Fruit fly (Drosophila melanogaster) whole organism, embryonic: Measurements from ENCODE around the gene CG31495.

Source experiments
- Aef1 ChIP-seq: fragments of 200-800 bp; sonication (Bioruptor generic); IDR thresholded peaks from 3 replicates; pipeline ENCODE4 v1.3.6; 2022; ENCODE audit warnings: missing biosample characterization, missing genetic modification characterization
- Asciz ChIP-seq: fragments of 200-800 bp; sonication (Bioruptor generic); optimal IDR thresholded peaks from 2 replicates; lab custom pipeline; 2017; ENCODE audit warnings: missing biosample characterization, mild to moderate bottlenecking, missing genetic modification characterization, missing genetic modification reagents
- CG11398 ChIP-seq: fragments of 200-800 bp; sonication (Bioruptor generic); optimal IDR thresholded peaks from 2 replicates; lab custom pipeline; 2016; ENCODE audit warnings: missing biosample characterization, missing genetic modification characterization
- CG12219 ChIP-seq: fragments of 200-800 bp; sonication (Bioruptor generic); optimal IDR thresholded peaks from 3 replicates; lab custom pipeline; 2018; ENCODE audit warnings: missing biosample characterization, mild to moderate bottlenecking, missing genetic modification characterization
- CG12659 ChIP-seq: fragments of 200-800 bp; sonication (Bioruptor generic); optimal IDR thresholded peaks from 3 replicates; lab custom pipeline; 2017; ENCODE audit warnings: mild to moderate bottlenecking, missing biosample characterization, missing genetic modification reagents, missing genetic modification characterization
- CG15269 ChIP-seq: fragments of 200-800 bp; sonication (Bioruptor generic); optimal IDR thresholded peaks from 2 replicates; lab custom pipeline; 2018; ENCODE audit warnings: missing biosample characterization, mild to moderate bottlenecking, missing genetic modification characterization, moderate library complexity
- CG17829 ChIP-seq: fragments of 200-800 bp; optimal IDR thresholded peaks from 2 replicates; lab custom pipeline; 2019; ENCODE audit warnings: missing biosample characterization, mild to moderate bottlenecking, missing genetic modification characterization, moderate library complexity
- CG18619 ChIP-seq: fragments of 200-800 bp; sonication (Bioruptor generic); optimal IDR thresholded peaks from 3 replicates; lab custom pipeline; 2017; ENCODE audit warnings: missing biosample characterization, mild to moderate bottlenecking, missing genetic modification characterization
- CG30431 ChIP-seq: fragments of 200-800 bp; sonication (Bioruptor generic); optimal IDR thresholded peaks from 2 replicates; lab custom pipeline; 2017; ENCODE audit warnings: missing biosample characterization, missing genetic modification characterization
- CG3281 ChIP-seq: fragments of 200-800 bp; sonication (Bioruptor generic); optimal IDR thresholded peaks from 3 replicates; lab custom pipeline; 2017; ENCODE audit warnings: missing biosample characterization, mild to moderate bottlenecking, missing genetic modification characterization
- CG3726 ChIP-seq: fragments of 200-800 bp; sonication (Bioruptor generic); IDR thresholded peaks from 3 replicates; pipeline ENCODE4, ENCODE4 v1.3.6; 2022; ENCODE audit warnings: missing biosample characterization, missing genetic modification characterization
- CG4360 ChIP-seq: fragments of 200-800 bp; sonication (Bioruptor generic); IDR thresholded peaks from 2 replicates; pipeline ENCODE4 v1.3.6; 2022; ENCODE audit warnings: missing biosample characterization, missing genetic modification characterization
- CG5180 ChIP-seq: fragments of 200-800 bp; sonication (Bioruptor generic); optimal IDR thresholded peaks from 3 replicates; lab custom pipeline; 2017; ENCODE audit warnings: missing biosample characterization, missing genetic modification characterization, mild to moderate bottlenecking, moderate library complexity, missing genetic modification reagents
- CG6654 ChIP-seq: fragments of 200-800 bp; sonication (Bioruptor generic); optimal IDR thresholded peaks from 2 replicates; lab custom pipeline; 2017; ENCODE audit warnings: missing biosample characterization, mild to moderate bottlenecking, missing genetic modification characterization
- CG6813 ChIP-seq: fragments of 200-800 bp; sonication (Bioruptor generic); optimal IDR thresholded peaks from 2 replicates; lab custom pipeline; 2017; ENCODE audit warnings: missing biosample characterization, missing genetic modification characterization, mild to moderate bottlenecking, moderate library complexity, missing genetic modification reagents
- CG8388 ChIP-seq: fragments of 200-800 bp; sonication (Bioruptor generic); optimal IDR thresholded peaks from 2 replicates; lab custom pipeline; 2019; ENCODE audit warnings: missing biosample characterization, mild to moderate bottlenecking, missing genetic modification characterization, moderate library complexity
- CG8924 ChIP-seq: fragments of 200-800 bp; optimal IDR thresholded peaks from 3 replicates; lab custom pipeline; 2019; ENCODE audit warnings: missing biosample characterization, mild to moderate bottlenecking, missing genetic modification characterization, moderate library complexity
- CkIIα-i1 ChIP-seq: fragments of 200-800 bp; sonication (Bioruptor generic); IDR thresholded peaks from 2 replicates; pipeline ENCODE4 v1.3.6; 2022; ENCODE audit warnings: missing biosample characterization, missing genetic modification characterization
- D ChIP-seq, 2 experiments: fragments of 200-800 bp in 1 of 2; fragments of >200 bp in 1 of 2; sonication (Bioruptor generic) in 1 of 2; optimal IDR thresholded peaks; 2 replicates in 1 of 2; 3 replicates in 1 of 2; lab custom pipeline; 2017; ENCODE audit warnings: mild to moderate bottlenecking in 1 of 2, missing biosample characterization in 1 of 2, missing genetic modification characterization in 1 of 2, missing genetic modification reagents in 1 of 2
- Drgx ChIP-seq: fragments of 200-800 bp; sonication (Bioruptor generic); IDR thresholded peaks from 2 replicates; pipeline ENCODE4 v1.3.6; 2022; ENCODE audit warnings: missing biosample characterization, missing genetic modification characterization
- Eip74EF ChIP-seq, 2 experiments: fragments of 200-800 bp in 1 of 2; fragments of >200 bp in 1 of 2; sonication (Bioruptor generic) in 1 of 2; optimal IDR thresholded peaks; 2 replicates each; lab custom pipeline; 2017 to 2019; ENCODE audit warnings: missing biosample characterization in 2 of 2, missing genetic modification characterization in 2 of 2, mild to moderate bottlenecking in 1 of 2, moderate library complexity in 1 of 2
- Hr3 ChIP-seq: fragments of 200-800 bp; sonication (Bioruptor generic); optimal IDR thresholded peaks from 3 replicates; lab custom pipeline; 2016; ENCODE audit warnings: missing biosample characterization, missing genetic modification characterization
- MBD-R2 ChIP-seq: fragments of 200-800 bp; sonication (Bioruptor generic); IDR thresholded peaks from 2 replicates; pipeline ENCODE4 v1.3.6; 2022; ENCODE audit warnings: missing biosample characterization, missing genetic modification characterization
- Med ChIP-seq: fragments of 200-800 bp; sonication (Bioruptor generic); peaks from one replicate; lab custom pipeline; 2016; ENCODE audit warnings: missing biosample characterization, missing genetic modification characterization, mild to moderate bottlenecking, inconsistent platforms, moderate library complexity
- Neu2 ChIP-seq: fragments of 200-800 bp; sonication (Bioruptor generic); optimal IDR thresholded peaks from 3 replicates; lab custom pipeline; 2016; ENCODE audit warnings: missing biosample characterization, missing genetic modification characterization, borderline replicate concordance
- Oaz ChIP-seq: fragments of 200-800 bp; sonication (Bioruptor generic); IDR thresholded peaks from 2 replicates; pipeline ENCODE4 v1.3.6; 2022; ENCODE audit warnings: missing biosample characterization, missing genetic modification characterization
- Oli ChIP-seq: fragments of 200-800 bp; sonication (Bioruptor generic); optimal IDR thresholded peaks from 2 replicates; lab custom pipeline; 2018; ENCODE audit warnings: missing biosample characterization, mild to moderate bottlenecking, missing genetic modification characterization, moderate library complexity
- Xbp1 ChIP-seq: fragments of 200-800 bp; sonication (Bioruptor generic); optimal IDR thresholded peaks from 3 replicates; lab custom pipeline; 2016; ENCODE audit warnings: missing biosample characterization, mild to moderate bottlenecking, missing genetic modification characterization
- Xrp1 ChIP-seq: fragments of 200-800 bp; sonication (Bioruptor generic); IDR thresholded peaks from 2 replicates; pipeline ENCODE4 v1.3.6; 2022; ENCODE audit warnings: missing biosample characterization, missing genetic modification characterization
- chinmo ChIP-seq: fragments of 200-800 bp; sonication (Bioruptor generic); IDR thresholded peaks from 4 replicates; pipeline ENCODE4 v1.3.6; 2022; ENCODE audit warnings: missing biosample characterization, missing genetic modification characterization; ENCODE audit not compliant: partially characterized antibody
- chm ChIP-seq: fragments of 200-800 bp; sonication (Bioruptor generic); IDR thresholded peaks from 2 replicates; pipeline ENCODE4 v1.3.6; 2022; ENCODE audit warnings: missing biosample characterization, missing genetic modification characterization
- dmrt99B ChIP-seq: fragments of 200-800 bp; sonication (Bioruptor generic); optimal IDR thresholded peaks from 2 replicates; lab custom pipeline; 2018; ENCODE audit warnings: missing biosample characterization, mild to moderate bottlenecking, missing genetic modification characterization, moderate library complexity
- ems ChIP-seq: fragments of 200-800 bp; sonication (Bioruptor generic); optimal IDR thresholded peaks from 3 replicates; lab custom pipeline; 2016; ENCODE audit warnings: missing biosample characterization, missing genetic modification characterization
- exex ChIP-seq: fragments of 200-800 bp; sonication (Bioruptor generic); optimal IDR thresholded peaks from 4 replicates; lab custom pipeline; 2018; ENCODE audit warnings: missing biosample characterization, mild to moderate bottlenecking, missing genetic modification characterization, moderate library complexity
- fd102C ChIP-seq: fragments of 200-800 bp; sonication (Bioruptor generic); optimal IDR thresholded peaks from 2 replicates; lab custom pipeline; 2018; ENCODE audit warnings: missing biosample characterization, mild to moderate bottlenecking, missing genetic modification characterization, moderate library complexity
- gem ChIP-seq: fragments of 200-800 bp; sonication (Bioruptor generic); optimal IDR thresholded peaks from 2 replicates; lab custom pipeline; 2019; ENCODE audit warnings: missing biosample characterization, mild to moderate bottlenecking, missing genetic modification characterization, moderate library complexity
- grau ChIP-seq: fragments of 200-800 bp; optimal IDR thresholded peaks from 3 replicates; lab custom pipeline; 2019; ENCODE audit warnings: missing biosample characterization, mild to moderate bottlenecking, missing genetic modification characterization, moderate library complexity
- grn ChIP-seq: fragments of 200-800 bp; sonication (Bioruptor generic); optimal IDR thresholded peaks from 3 replicates; lab custom pipeline; 2017; ENCODE audit warnings: missing biosample characterization, missing genetic modification characterization
- gsb-n ChIP-seq: fragments of 200-800 bp; sonication (Bioruptor generic); optimal IDR thresholded peaks from 3 replicates; lab custom pipeline; 2018; ENCODE audit warnings: missing biosample characterization, mild to moderate bottlenecking, missing genetic modification characterization
- h ChIP-seq: fragments of >200 bp; optimal IDR thresholded peaks from 2 replicates; lab custom pipeline; 2017
- mirr ChIP-seq: fragments of 200-800 bp; sonication (Bioruptor generic); optimal IDR thresholded peaks from 3 replicates; lab custom pipeline; 2018; ENCODE audit warnings: missing biosample characterization, mild to moderate bottlenecking, missing genetic modification characterization
- pan ChIP-seq, 4 experiments: fragments of >200 bp in 3 of 4; fragments of 200-800 bp in 1 of 4; sonication (Bioruptor generic) in 1 of 4; optimal IDR thresholded peaks in 3 of 4; IDR thresholded peaks in 1 of 4; 2 replicates each; pipeline versions ENCODE4 v1.3.6 to Lab custom; 2017 to 2022; ENCODE audit warnings: missing biosample characterization in 2 of 4, missing genetic modification characterization in 2 of 4, mixed read lengths in 1 of 4
- pros ChIP-seq: fragments of 200-800 bp; sonication (Bioruptor generic); optimal IDR thresholded peaks from 3 replicates; lab custom pipeline; 2019; ENCODE audit warnings: missing biosample characterization, mild to moderate bottlenecking, missing genetic modification characterization, moderate library complexity
- pum ChIP-seq: fragments of 200-800 bp; sonication (Bioruptor generic); optimal IDR thresholded peaks from 2 replicates; lab custom pipeline; 2016; ENCODE audit warnings: missing biosample characterization, missing genetic modification characterization
- salm ChIP-seq: fragments of 200-800 bp; sonication (Bioruptor generic); optimal IDR thresholded peaks from 2 replicates; lab custom pipeline; 2018; ENCODE audit warnings: missing biosample characterization, mild to moderate bottlenecking, missing genetic modification characterization
- schlank ChIP-seq: fragments of 200-800 bp; sonication (Bioruptor generic); optimal IDR thresholded peaks from 2 replicates; lab custom pipeline; 2018; ENCODE audit warnings: missing biosample characterization, mild to moderate bottlenecking, missing genetic modification characterization
- sim ChIP-seq: fragments of 200-800 bp; sonication (Bioruptor generic); IDR thresholded peaks from 2 replicates; pipeline ENCODE4 v1.3.6; 2022; ENCODE audit warnings: missing biosample characterization, missing genetic modification characterization
- sob ChIP-seq: fragments of 200-800 bp; sonication (Bioruptor generic); IDR thresholded peaks from 2 replicates; pipeline ENCODE4 v1.3.6; 2022; ENCODE audit warnings: missing biosample characterization, missing genetic modification characterization
- tap ChIP-seq: fragments of 200-800 bp; optimal IDR thresholded peaks from 3 replicates; lab custom pipeline; 2019; ENCODE audit warnings: missing biosample characterization, mild to moderate bottlenecking, missing genetic modification characterization, moderate library complexity
- unpg ChIP-seq: fragments of 200-800 bp; sonication (Bioruptor generic); optimal IDR thresholded peaks from 3 replicates; lab custom pipeline; 2018; ENCODE audit warnings: missing biosample characterization, mild to moderate bottlenecking, missing genetic modification characterization, moderate library complexity
- wek ChIP-seq: fragments of 200-800 bp; sonication (Bioruptor generic); optimal IDR thresholded peaks from 3 replicates; lab custom pipeline; 2018; ENCODE audit warnings: missing biosample characterization, mild to moderate bottlenecking, missing genetic modification characterization, moderate library complexity

Gene CG31495

dm6 chr3R:13796607-13797246 lies 43.0 kb downstream of the CG31495 start (continued):
- TF ChIP-seq schlank (tag; lab: Kevin White, UChicago) (no peak), CG11398 (GFP tag; lab: Kevin White, UChicago) (no peak), CG12219 (GFP tag; lab: Kevin White, UChicago) (peak; percentile 12), Asciz (no peak), pros (no peak), pum (GFP tag; lab: Kevin White, UChicago) (no peak), Med (peak; percentile 41), sim (GFP tag; lab: Robert Waterston, UW) (no peak), CkIIα-i1 (GFP tag; lab: Robert Waterston, UW) (no peak), MBD-R2 (GFP tag; lab: Robert Waterston, UW) (no peak), fd102C (GFP tag; lab: Kevin White, UChicago) (no peak), tap (tag; lab: Kevin White, UChicago) (no peak), CG18619 (GFP tag; lab: Kevin White, UChicago) (no peak), exex (tag; lab: Kevin White, UChicago) (no peak), CG3726 (GFP tag; lab: Robert Waterston, UW) (no peak), unpg (GFP tag; lab: Kevin White, UChicago) (no peak), ems (GFP tag; lab: Kevin White, UChicago) (no peak), Oaz (no peak), Neu2 (GFP tag; lab: Kevin White, UChicago) (no peak), chinmo (0 out of 4 replicates have a peak, but pooled peaks have one; percentile 35), chm (GFP tag; lab: Robert Waterston, UW) (no peak), sob (no peak), wek (GFP tag; lab: Kevin White, UChicago) (no peak), CG3281 (no peak), mirr (GFP tag; lab: Kevin White, UChicago) (peak; percentile 39), CG6654 (no peak), CG5180 (GFP tag; lab: Kevin White, UChicago) (peak; percentile 65), CG12659 (GFP tag; lab: Kevin White, UChicago) (no peak), CG8388 (no peak), CG4360 (GFP tag; lab: Robert Waterston, UW) (peak; percentile 90), Oli (tag; lab: Kevin White, UChicago) (no peak), grn (no peak), dmrt99B (tag; lab: Kevin White, UChicago) (no peak), Aef1 (GFP tag; lab: Robert Waterston, UW) (no peak), D (optimal IDR thresholded peaks at IDR 0.05; lab: Kevin White, UChicago) (no peak), D (GFP tag; optimal IDR thresholded peaks at IDR 0.05; lab: Kevin White, UChicago) (no peak), CG30431 (no peak), Xbp1 (no peak), h (lab: Kevin White, UChicago) (no peak)

- TF ChIP-seq gsb-n (peak; percentile 29), CG17829 (tag; lab: Kevin White, UChicago) (peak; percentile 66), Hr3 (GFP tag; lab: Kevin White, UChicago) (peak; percentile 13), CG8924 (tag; lab: Kevin White, UChicago) (peak; percentile 34), grau (tag; lab: Kevin White, UChicago) (peak; percentile 41), CG15269 (tag; lab: Kevin White, UChicago) (no peak), Eip74EF (GFP tag; optimal IDR thresholded peaks at IDR 0.05; lab: Kevin White, UChicago) (no peak), gem (tag; lab: Kevin White, UChicago) (peak; percentile 69), salm (tag; lab: Kevin White, UChicago) (no peak), CG6813 (GFP tag; lab: Kevin White, UChicago) (no peak), pan (optimal IDR thresholded peaks at IDR 0.05; lab: Kevin White, UChicago) (no peak), pan (GFP tag; optimal IDR thresholded peaks at IDR 0.05 in 1 of 2, IDR thresholded peaks at IDR 0.05 in 1 of 2) (no peak), Drgx (GFP tag; lab: Robert Waterston, UW) (peak; percentile 40), Xrp1 (peak; percentile 54)
Observed at dm6 chr3R:13796071-13796470, 43.7 kb downstream of the CG31495 start.
